Worm (Caenorhabditis elegans) whole organism, L3 larva: Measurements from ENCODE around the gene Y57E12B.4.

Source experiments
- R02D3.7 ChIP-seq: fragments of 150-350 bp; optimal IDR thresholded peaks from 2 replicates; lab custom pipeline; 2014; ENCODE audit warnings: missing biosample characterization, missing genetic modification characterization
- aly-2 ChIP-seq: fragments of 150-350 bp; optimal IDR thresholded peaks from 2 replicates; lab custom pipeline; 2014; ENCODE audit warnings: missing biosample characterization, missing genetic modification characterization
- ama-1 ChIP-seq: fragments of 150-350 bp; optimal IDR thresholded peaks from 2 replicates; lab custom pipeline; 2018
- egl-27 ChIP-seq: sonication (generic microtip); optimal IDR thresholded peaks from 4 replicates; lab custom pipeline; 2017; ENCODE audit warnings: missing biosample characterization, missing genetic modification reagents, missing genetic modification characterization
- fkh-10 ChIP-seq: sonication (generic microtip); optimal IDR thresholded peaks from 2 replicates; lab custom pipeline; 2017; ENCODE audit warnings: missing biosample characterization, missing genetic modification reagents, missing genetic modification characterization
- nhr-237 ChIP-seq: fragments of 150-350 bp; optimal IDR thresholded peaks from 2 replicates; lab custom pipeline; 2014; ENCODE audit warnings: missing biosample characterization, missing genetic modification characterization
- nhr-25 ChIP-seq: sonication (generic microtip); optimal IDR thresholded peaks from 2 replicates; lab custom pipeline; 2017; ENCODE audit warnings: missing biosample characterization, missing genetic modification characterization
- nhr-28 ChIP-seq: fragments of 150-350 bp; optimal IDR thresholded peaks from 2 replicates; lab custom pipeline; 2014; ENCODE audit warnings: missing biosample characterization, missing genetic modification characterization
- nhr-43 ChIP-seq: sonication (generic microtip); optimal IDR thresholded peaks from 2 replicates; lab custom pipeline; 2016; ENCODE audit warnings: mild to moderate bottlenecking, missing genetic modification characterization, missing compliant biosample characterization; ENCODE audit not compliant: poor library complexity, severe bottlenecking
- skn-1 ChIP-seq: fragments of 150-350 bp; optimal IDR thresholded peaks from 2 replicates; lab custom pipeline; 2014; ENCODE audit warnings: missing biosample characterization, missing genetic modification characterization
- tbx-2 ChIP-seq: sonication (generic microtip); optimal IDR thresholded peaks from 2 replicates; lab custom pipeline; 2016; ENCODE audit warnings: mild to moderate bottlenecking, missing genetic modification characterization, missing compliant biosample characterization
- unc-62 ChIP-seq: fragments of 150-350 bp; sonication (generic microtip); optimal IDR thresholded peaks from 4 replicates; lab custom pipeline; 2014; ENCODE audit warnings: missing biosample characterization, missing genetic modification reagents, missing genetic modification characterization
- ztf-11 ChIP-seq: fragments of 150-350 bp; optimal IDR thresholded peaks from 2 replicates; lab custom pipeline; 2014; ENCODE audit warnings: missing biosample characterization, missing genetic modification characterization

- TF ChIP-seq skn-1 (tag; lab: Kevin White, UChicago) (no peak), unc-62 (GFP tag; lab: Kevin White, UChicago) (no peak), nhr-25 (no peak), R02D3.7 (tag; lab: Kevin White, UChicago) (no peak), egl-27 (tag; lab: Kevin White, UChicago) (no peak), aly-2 (no peak), nhr-43 (tag; lab: Kevin White, UChicago) (no peak), nhr-28 (no peak), nhr-237 (tag; lab: Kevin White, UChicago) (no peak), fkh-10 (GFP tag; lab: Kevin White, UChicago) (no peak), ztf-11 (no peak), ama-1 (no peak), tbx-2 (tag; lab: Kevin White, UChicago) (no peak)
These were observed 6.5 kb upstream of the Y57E12B.4 start, which contains the start of gene srg-31 for ce11 chrV:6953797-6954196.
